Worm (Caenorhabditis elegans) whole organism, late embryonic: Measurements from ENCODE around the gene magu-4.

Experiments
- K02D7.2 ChIP-seq: sonication (generic microtip); optimal IDR thresholded peaks from 2 replicates; lab custom pipeline; 2017; ENCODE audit warnings: mild to moderate bottlenecking, missing genetic modification characterization, missing compliant biosample characterization
- ama-1 ChIP-seq: fragments of 150-350 bp; optimal IDR thresholded peaks from 2 replicates; lab custom pipeline; 2014
- ceh-30 ChIP-seq: fragments of 150-350 bp; optimal IDR thresholded peaks from 2 replicates; lab custom pipeline; 2014; ENCODE audit warnings: missing biosample characterization, missing genetic modification characterization
- ceh-9 ChIP-seq: sonication (generic microtip); optimal IDR thresholded peaks from 2 replicates; lab custom pipeline; 2016; ENCODE audit warnings: mild to moderate bottlenecking, missing genetic modification characterization, inconsistent platforms, missing compliant biosample characterization
- elt-4 ChIP-seq: sonication (generic microtip); optimal IDR thresholded peaks from 2 replicates; lab custom pipeline; 2016; ENCODE audit warnings: missing genetic modification characterization, missing compliant biosample characterization
- hlh-6 ChIP-seq: sonication (generic microtip); optimal IDR thresholded peaks from 2 replicates; lab custom pipeline; 2016; ENCODE audit warnings: missing genotype, missing genetic modification characterization, missing compliant biosample characterization
- lin-11 ChIP-seq: fragments of 200-800 bp; sonication (Bioruptor generic); optimal IDR thresholded peaks from 2 replicates; lab custom pipeline; 2018; ENCODE audit warnings: mild to moderate bottlenecking, missing genetic modification characterization, missing compliant biosample characterization
- pax-1 ChIP-seq: fragments of 150-350 bp; optimal IDR thresholded peaks from 2 replicates; lab custom pipeline; 2014; ENCODE audit warnings: missing biosample characterization, missing genetic modification characterization
- rnt-1 ChIP-seq: sonication (generic microtip); optimal IDR thresholded peaks from 2 replicates; lab custom pipeline; 2016; ENCODE audit warnings: missing genetic modification characterization, missing compliant biosample characterization
- sox-2 ChIP-seq: fragments of 200-800 bp; sonication (Bioruptor generic); IDR thresholded peaks from 2 replicates; pipeline ENCODE4 v1.3.6; 2022; ENCODE audit warnings: missing genetic modification reagents, missing genetic modification characterization, missing compliant biosample characterization
- tbx-2 ChIP-seq: sonication (generic microtip); optimal IDR thresholded peaks from 2 replicates; lab custom pipeline; 2016; ENCODE audit warnings: missing genetic modification characterization, missing compliant biosample characterization
- ttx-3 ChIP-seq: sonication (generic microtip); optimal IDR thresholded peaks from 2 replicates; lab custom pipeline; 2016; ENCODE audit warnings: missing genetic modification reagents, missing genetic modification characterization, missing compliant biosample characterization
- unc-86 ChIP-seq: sonication (generic microtip); optimal IDR thresholded peaks from 2 replicates; lab custom pipeline; 2016; ENCODE audit warnings: missing genetic modification characterization, missing compliant biosample characterization

DNA sequence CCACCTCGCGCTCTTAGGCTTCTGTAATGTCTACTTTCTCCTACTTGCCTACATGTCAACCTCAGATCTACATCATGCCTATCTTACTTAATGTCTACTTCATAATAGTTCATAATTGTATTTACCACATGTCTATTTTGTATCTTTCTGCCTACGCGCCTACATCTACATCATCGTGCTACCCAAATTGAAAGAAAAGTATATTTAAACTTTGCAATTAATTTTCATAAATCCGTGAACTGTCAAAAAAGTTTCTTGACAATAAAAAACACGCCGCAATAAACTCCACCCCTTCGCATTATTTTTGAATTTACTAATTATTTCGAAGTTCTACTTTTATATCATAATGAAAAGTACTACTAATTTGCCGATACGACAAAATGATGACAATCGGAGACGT, 13.4 kb downstream of the magu-4 start, which contains the start of gene F44D12.8:
- TF ChIP-seq sox-2 (GFP tag; lab: Robert Waterston, UW) (no peak), ceh-30 (tag; lab: Kevin White, UChicago) (no peak), unc-86 (no peak), ama-1 (no peak), ceh-9 (tag; lab: Kevin White, UChicago) (no peak), rnt-1 (no peak), elt-4 (tag; lab: Kevin White, UChicago) (no peak), pax-1 (no peak), ttx-3 (tag; lab: Kevin White, UChicago) (no peak), tbx-2 (no peak), lin-11 (no peak), hlh-6 (no peak), K02D7.2 (no peak)
